Worm (Caenorhabditis elegans) whole organism, early embryonic: ENCODE measurements around the gene nlp-2.

Experiments
- flt-1 ChIP-seq: fragments of 200-800 bp; sonication (Bioruptor generic); IDR thresholded peaks from 2 replicates; pipeline ENCODE4 v1.3.6; 2022; ENCODE audit warnings: missing genetic modification characterization, missing compliant biosample characterization
- tbx-37 ChIP-seq: fragments of 200-800 bp; sonication (Bioruptor generic); conservative IDR thresholded peaks from 2 replicates; pipeline ENCODE4 v1.3.6; 2022; ENCODE audit warnings: missing genetic modification reagents, missing genetic modification characterization, missing compliant biosample characterization

- TF ChIP-seq tbx-37 (GFP tag; lab: Robert Waterston, UW) (no peak), flt-1 (no peak)
Measured at ce11 chrX:2319238-2319637, 25.3 kb downstream of the nlp-2 start, which contains the start of gene aakg-4.
